Worm (Caenorhabditis elegans) whole organism, mixed stage, embryonic: Measurements from ENCODE around the gene F46G11.2.

Experiments used
- nhr-28 ChIP-seq: fragments of 150-350 bp; optimal IDR thresholded peaks from 2 replicates; lab custom pipeline; 2014; ENCODE audit warnings: missing biosample characterization, missing genetic modification characterization
- unc-62 ChIP-seq: fragments of 150-350 bp; optimal IDR thresholded peaks from 2 replicates; lab custom pipeline; 2014; ENCODE audit warnings: missing biosample characterization, missing genetic modification reagents, missing genetic modification characterization

DNA sequence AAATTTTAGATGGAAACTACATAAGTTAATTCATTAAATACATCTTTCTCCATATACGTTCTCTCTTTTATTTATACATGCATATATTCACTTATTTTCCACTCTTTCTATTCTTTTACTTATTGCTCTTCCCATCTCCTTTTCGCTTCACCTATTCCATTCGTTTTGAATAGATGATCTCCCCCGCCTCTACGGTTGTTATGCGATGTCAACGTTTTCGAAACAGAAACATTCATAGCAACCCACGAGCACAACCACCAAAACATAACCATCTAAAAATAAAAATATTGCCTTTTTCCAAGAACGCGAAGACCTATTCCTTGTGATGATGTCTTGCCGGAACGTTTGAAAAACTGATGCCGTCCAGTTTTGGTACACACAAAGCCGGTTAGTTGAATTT lies 14.5 kb upstream of the F46G11.2 start, which contains the start of gene sym-3:
- TF ChIP-seq nhr-28 (tag; lab: Kevin White, UChicago) (no peak), unc-62 (GFP tag; lab: Kevin White, UChicago) (no peak)
